Fruit fly (Drosophila melanogaster): ENCODE results near the gene grass.

dm6 chr3R:27116465-27117092, 41.2 kb upstream of the grass start, which contains the start of the genes CG6066 and CG5880:
- TF ChIP-seq psq (optimal IDR thresholded peaks at IDR 0.05) = no peak
- TF ChIP-seq h (optimal IDR thresholded peaks at IDR 0.05) = no peak
- no peak for TF ChIP-seq ttk (optimal IDR thresholded peaks at IDR 0.05)
- TF ChIP-seq Sin3A (optimal IDR thresholded peaks at IDR 0.05) = no peak
- TF ChIP-seq insv (optimal IDR thresholded peaks at IDR 0.05) = no peak
